Fruit fly (Drosophila melanogaster) Kc167 (cell line): Measurements from ENCODE around the gene CG6059.

Experiments used
- Myc ChIP-seq: fragments of >200 bp; optimal IDR thresholded peaks from 2 replicates; lab custom pipeline; 2017; ENCODE audit warnings: missing external identifiers
- Sin3A ChIP-seq: fragments of >200 bp; optimal IDR thresholded peaks from 2 replicates; lab custom pipeline; 2018; ENCODE audit warnings: missing external identifiers
- h ChIP-seq: fragments of >200 bp; optimal IDR thresholded peaks from 3 replicates; lab custom pipeline; 2018; ENCODE audit warnings: missing external identifiers
- insv ChIP-seq: fragments of >200 bp; optimal IDR thresholded peaks from 3 replicates; lab custom pipeline; 2018; ENCODE audit warnings: missing external identifiers
- psq ChIP-seq: fragments of >200 bp; optimal IDR thresholded peaks from 2 replicates; lab custom pipeline; 2017; ENCODE audit warnings: missing external identifiers
- ttk ChIP-seq: sonication (Bioruptor generic); optimal IDR thresholded peaks from 2 replicates; lab custom pipeline; 2017; ENCODE audit warnings: missing external identifiers

DNA sequence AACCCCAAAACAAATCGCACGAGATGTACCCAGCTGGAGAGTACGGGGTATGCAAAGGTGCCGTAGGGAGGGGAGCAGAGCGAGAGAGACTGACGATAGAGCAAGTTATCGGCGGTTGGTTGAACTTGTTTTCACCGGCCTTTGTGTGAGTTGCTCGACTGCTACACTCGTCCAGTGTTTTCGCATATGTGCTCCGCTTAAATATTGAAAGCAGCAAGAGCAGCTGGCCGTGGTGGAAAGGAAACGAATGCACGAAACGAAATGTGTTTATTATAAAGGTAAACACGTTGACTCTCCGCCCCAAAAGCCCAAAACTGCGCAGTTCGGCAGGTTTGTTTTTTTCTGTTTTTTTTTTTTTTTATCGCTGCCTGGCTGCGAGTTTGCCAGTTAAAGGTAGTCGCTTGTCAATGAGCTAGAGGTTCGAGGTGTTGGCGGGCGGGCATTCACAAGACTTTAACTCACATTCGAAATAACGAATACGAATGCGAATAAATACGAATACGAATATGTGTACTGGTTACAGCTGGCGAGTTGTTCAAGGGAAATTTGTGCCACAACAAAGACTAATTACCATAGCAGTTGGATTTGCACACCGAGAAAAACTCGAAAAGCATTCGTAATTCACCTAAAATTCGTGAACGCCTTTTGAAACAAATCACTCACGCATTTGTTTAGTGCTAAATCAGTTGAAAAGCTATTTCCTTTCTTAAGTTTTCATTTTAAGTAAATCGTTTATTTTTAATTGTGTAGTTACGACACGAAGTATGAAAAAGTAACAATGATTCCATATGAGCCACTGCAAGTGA is 5.3 kb upstream of the CG6059 start:
- TF ChIP-seq ttk (lab: Kevin White, UChicago) = no peak
- no peak for TF ChIP-seq h (lab: Kevin White, UChicago)
- TF ChIP-seq Myc (lab: Kevin White, UChicago) = no peak
- no peak for TF ChIP-seq insv (lab: Kevin White, UChicago)
- no peak for TF ChIP-seq psq (lab: Kevin White, UChicago)
- no peak for TF ChIP-seq Sin3A (lab: Kevin White, UChicago)
